Fruit fly (Drosophila melanogaster) whole organism, embryonic: ENCODE results near the gene Rh2.

Source experiments
- B-H1 ChIP-seq: fragments of 200-800 bp; sonication (Bioruptor generic); IDR thresholded peaks from 3 replicates; pipeline ENCODE4 v1.3.6; 2022; ENCODE audit warnings: missing biosample characterization, missing genetic modification characterization
- Bteb2 ChIP-seq: fragments of 200-800 bp; sonication (Bioruptor generic); optimal IDR thresholded peaks from 2 replicates; lab custom pipeline; 2016; ENCODE audit warnings: missing biosample characterization, missing genetic modification characterization
- CG10209 ChIP-seq: fragments of 200-800 bp; sonication (Bioruptor generic); optimal IDR thresholded peaks from 3 replicates; lab custom pipeline; 2017; ENCODE audit warnings: missing biosample characterization, mild to moderate bottlenecking, missing genetic modification characterization, missing genetic modification reagents
- CG10267 ChIP-seq: fragments of 200-800 bp; sonication (Bioruptor generic); optimal IDR thresholded peaks from 2 replicates; lab custom pipeline; 2018; ENCODE audit warnings: missing biosample characterization, mild to moderate bottlenecking, missing genetic modification characterization, moderate library complexity
- CG10462 ChIP-seq: fragments of 200-800 bp; sonication (Bioruptor generic); optimal IDR thresholded peaks from 2 replicates; lab custom pipeline; 2016; ENCODE audit warnings: missing biosample characterization, missing genetic modification characterization
- CG10565 ChIP-seq: fragments of 200-800 bp; sonication (Bioruptor generic); optimal IDR thresholded peaks from 3 replicates; lab custom pipeline; 2016; ENCODE audit warnings: missing biosample characterization, mild to moderate bottlenecking, missing genetic modification characterization
- CG11093 ChIP-seq: fragments of 200-800 bp; sonication (Bioruptor generic); IDR thresholded peaks from 3 replicates; pipeline ENCODE4 v1.3.6; 2022; ENCODE audit warnings: missing biosample characterization, missing genetic modification characterization
- CG16863 ChIP-seq: fragments of 200-800 bp; sonication (Bioruptor generic); optimal IDR thresholded peaks from 3 replicates; lab custom pipeline; 2016; ENCODE audit warnings: missing biosample characterization, missing genetic modification characterization
- CG18619 ChIP-seq: fragments of 200-800 bp; sonication (Bioruptor generic); optimal IDR thresholded peaks from 3 replicates; lab custom pipeline; 2017; ENCODE audit warnings: missing biosample characterization, mild to moderate bottlenecking, missing genetic modification characterization
- CG18764 ChIP-seq: fragments of 200-800 bp; sonication (Bioruptor generic); optimal IDR thresholded peaks from 3 replicates; lab custom pipeline; 2016; ENCODE audit warnings: missing biosample characterization, missing genetic modification characterization
- CG32767 ChIP-seq: fragments of 200-800 bp; sonication (Bioruptor generic); IDR thresholded peaks from 2 replicates; pipeline ENCODE4 v1.3.6; 2022; ENCODE audit warnings: missing biosample characterization, missing genetic modification characterization
- CG4328 ChIP-seq: fragments of 200-800 bp; sonication (Bioruptor generic); optimal IDR thresholded peaks from 3 replicates; lab custom pipeline; 2017; ENCODE audit warnings: missing biosample characterization, missing genetic modification reagents, missing genetic modification characterization
- CG43689 ChIP-seq: fragments of 200-800 bp; sonication (Bioruptor generic); IDR thresholded peaks from 2 replicates; pipeline ENCODE4 v1.3.6; 2022; ENCODE audit warnings: missing biosample characterization, missing genetic modification characterization
- CG4617 ChIP-seq: fragments of 200-800 bp; sonication (Bioruptor generic); optimal IDR thresholded peaks from 3 replicates; lab custom pipeline; 2016; ENCODE audit warnings: missing biosample characterization, missing genetic modification characterization, borderline replicate concordance
- CG7271 ChIP-seq: fragments of 200-800 bp; sonication (Bioruptor generic); optimal IDR thresholded peaks from 2 replicates; lab custom pipeline; 2018; ENCODE audit warnings: missing biosample characterization, mild to moderate bottlenecking, missing genetic modification characterization, moderate library complexity
- CG7987 ChIP-seq: fragments of 200-800 bp; sonication (Bioruptor generic); optimal IDR thresholded peaks from 2 replicates; lab custom pipeline; 2018; ENCODE audit warnings: missing biosample characterization, mild to moderate bottlenecking, missing genetic modification characterization, moderate library complexity
- CG8924 ChIP-seq: fragments of 200-800 bp; optimal IDR thresholded peaks from 3 replicates; lab custom pipeline; 2019; ENCODE audit warnings: missing biosample characterization, mild to moderate bottlenecking, missing genetic modification characterization, moderate library complexity
- CG9727 ChIP-seq: fragments of 200-800 bp; sonication (Bioruptor generic); optimal IDR thresholded peaks from 3 replicates; lab custom pipeline; 2017; ENCODE audit warnings: missing biosample characterization, mild to moderate bottlenecking, missing genetic modification characterization
- CkIIα-i1 ChIP-seq: fragments of 200-800 bp; sonication (Bioruptor generic); IDR thresholded peaks from 2 replicates; pipeline ENCODE4 v1.3.6; 2022; ENCODE audit warnings: missing biosample characterization, missing genetic modification characterization
- CoRest ChIP-seq: fragments of 200-800 bp; sonication (Bioruptor generic); optimal IDR thresholded peaks from 3 replicates; lab custom pipeline; 2018; ENCODE audit warnings: missing biosample characterization, mild to moderate bottlenecking, missing genetic modification characterization, moderate library complexity
- Dek ChIP-seq: fragments of 200-800 bp; sonication (Bioruptor generic); optimal IDR thresholded peaks from 3 replicates; lab custom pipeline; 2019; ENCODE audit warnings: missing biosample characterization, mild to moderate bottlenecking, missing genetic modification characterization, moderate library complexity
- Fer2 ChIP-seq: fragments of 200-800 bp; sonication (Bioruptor generic); optimal IDR thresholded peaks from 2 replicates; lab custom pipeline; 2018; ENCODE audit warnings: missing biosample characterization, mild to moderate bottlenecking, missing genetic modification characterization, moderate library complexity
- Hr3 ChIP-seq: fragments of 200-800 bp; sonication (Bioruptor generic); optimal IDR thresholded peaks from 3 replicates; lab custom pipeline; 2016; ENCODE audit warnings: missing biosample characterization, missing genetic modification characterization
- Hr51 ChIP-seq, 2 experiments: fragments of 200-800 bp; sonication (Bioruptor generic); optimal IDR thresholded peaks; 2 replicates in 1 of 2; 3 replicates in 1 of 2; lab custom pipeline; 2016 to 2018; ENCODE audit warnings: missing biosample characterization in 2 of 2, missing genetic modification characterization in 2 of 2, mild to moderate bottlenecking in 1 of 2, moderate library complexity in 1 of 2
- Hsf ChIP-seq: fragments of 200-800 bp; sonication (Bioruptor generic); optimal IDR thresholded peaks from 3 replicates; lab custom pipeline; 2016; ENCODE audit warnings: missing biosample characterization, missing genetic modification characterization
- MESR4 ChIP-seq: fragments of 200-800 bp; sonication (Bioruptor generic); optimal IDR thresholded peaks from 2 replicates; lab custom pipeline; 2018; ENCODE audit warnings: missing biosample characterization, mild to moderate bottlenecking, missing genetic modification characterization, moderate library complexity
- Sin3A ChIP-seq: fragments of >200 bp; optimal IDR thresholded peaks from 2 replicates; lab custom pipeline; 2018
- Sox102F ChIP-seq: fragments of 200-800 bp; sonication (Bioruptor generic); optimal IDR thresholded peaks from 2 replicates; lab custom pipeline; 2018; ENCODE audit warnings: missing biosample characterization, mild to moderate bottlenecking, missing genetic modification characterization, moderate library complexity
- Sry-β ChIP-seq: fragments of 200-800 bp; sonication (Bioruptor generic); optimal IDR thresholded peaks from 2 replicates; lab custom pipeline; 2018; ENCODE audit warnings: missing biosample characterization, mild to moderate bottlenecking, missing genetic modification characterization, moderate library complexity
- Stat92E ChIP-seq, 3 experiments: fragments of >200 bp in 2 of 3; fragments of 200-800 bp in 1 of 3; sonication (Bioruptor generic) in 1 of 3; optimal IDR thresholded peaks; 2 replicates each; lab custom pipeline; 2017 to 2019; ENCODE audit warnings: missing biosample characterization in 3 of 3, missing genetic modification characterization in 3 of 3, mild to moderate bottlenecking in 1 of 3, moderate library complexity in 1 of 3
- Vsx1 ChIP-seq: fragments of 200-800 bp; sonication (Bioruptor generic); optimal IDR thresholded peaks from 2 replicates; lab custom pipeline; 2017; ENCODE audit warnings: missing biosample characterization, mild to moderate bottlenecking, missing genetic modification characterization, missing genetic modification reagents
- ase ChIP-seq: fragments of 200-800 bp; sonication (Bioruptor generic); IDR thresholded peaks from 3 replicates; pipeline ENCODE4 v1.3.6; 2022; ENCODE audit warnings: missing biosample characterization, missing genetic modification characterization
- chif ChIP-seq, 2 experiments: fragments of 200-800 bp; sonication (Bioruptor generic); optimal IDR thresholded peaks; 3 replicates each; lab custom pipeline; 2016; ENCODE audit warnings: missing biosample characterization in 2 of 2, missing genetic modification characterization in 2 of 2
- corto ChIP-seq: fragments of 200-800 bp; sonication (Bioruptor generic); optimal IDR thresholded peaks from 2 replicates; lab custom pipeline; 2016; ENCODE audit warnings: missing biosample characterization, mild to moderate bottlenecking, missing genetic modification characterization, moderate library complexity
- exex ChIP-seq: fragments of 200-800 bp; sonication (Bioruptor generic); optimal IDR thresholded peaks from 4 replicates; lab custom pipeline; 2018; ENCODE audit warnings: missing biosample characterization, mild to moderate bottlenecking, missing genetic modification characterization, moderate library complexity
- hth ChIP-seq: fragments of >200 bp; optimal IDR thresholded peaks from 2 replicates; lab custom pipeline; 2017; ENCODE audit warnings: inconsistent platforms
- kay ChIP-seq: fragments of 200-800 bp; sonication (Bioruptor generic); optimal IDR thresholded peaks from 2 replicates; lab custom pipeline; 2016; ENCODE audit warnings: missing biosample characterization, missing genetic modification characterization
- ken ChIP-seq: fragments of 200-800 bp; sonication (Bioruptor generic); IDR thresholded peaks from 3 replicates; pipeline ENCODE4 v1.3.6; 2022; ENCODE audit warnings: missing biosample characterization, missing genetic modification characterization
- klu ChIP-seq: fragments of 200-800 bp; sonication (Bioruptor generic); IDR thresholded peaks from 2 replicates; pipeline ENCODE4 v1.3.6; 2022; ENCODE audit warnings: missing biosample characterization, missing genetic modification characterization
- knrl ChIP-seq: fragments of 200-800 bp; sonication (Bioruptor generic); IDR thresholded peaks from 3 replicates; pipeline ENCODE4 v1.3.6; 2022; ENCODE audit warnings: missing biosample characterization, missing genetic modification characterization; ENCODE audit not compliant: partially characterized antibody
- lbe ChIP-seq: fragments of 200-800 bp; sonication (Bioruptor generic); optimal IDR thresholded peaks from 2 replicates; lab custom pipeline; 2016; ENCODE audit warnings: missing biosample characterization, mild to moderate bottlenecking, missing genetic modification characterization
- mirr ChIP-seq: fragments of 200-800 bp; sonication (Bioruptor generic); optimal IDR thresholded peaks from 3 replicates; lab custom pipeline; 2018; ENCODE audit warnings: missing biosample characterization, mild to moderate bottlenecking, missing genetic modification characterization
- phol ChIP-seq: fragments of 200-800 bp; sonication (Bioruptor generic); optimal IDR thresholded peaks from 3 replicates; lab custom pipeline; 2018; ENCODE audit warnings: missing biosample characterization, mild to moderate bottlenecking, missing genetic modification characterization, moderate library complexity
- prd ChIP-seq, 3 experiments: fragments of >200 bp in 2 of 3; fragments of 200-800 bp in 1 of 3; sonication (Bioruptor generic) in 1 of 3; optimal IDR thresholded peaks in 2 of 3; IDR thresholded peaks in 1 of 3; 2 replicates in 2 of 3; 3 replicates in 1 of 3; pipeline versions ENCODE4 v1.3.6 to Lab custom; 2017 to 2022; ENCODE audit warnings: missing biosample characterization in 1 of 3, missing genetic modification characterization in 1 of 3
- sima ChIP-seq: fragments of 200-800 bp; sonication (Bioruptor generic); optimal IDR thresholded peaks from 2 replicates; lab custom pipeline; 2016; ENCODE audit warnings: missing biosample characterization, missing genetic modification characterization
- slou ChIP-seq: fragments of 200-800 bp; sonication (Bioruptor generic); optimal IDR thresholded peaks from 3 replicates; lab custom pipeline; 2016; ENCODE audit warnings: missing biosample characterization, missing genetic modification characterization
- stc ChIP-seq: fragments of 200-800 bp; sonication (Bioruptor generic); IDR thresholded peaks from 2 replicates; pipeline ENCODE4 v1.3.6; 2022; ENCODE audit warnings: missing biosample characterization, missing genetic modification characterization
- ttk ChIP-seq: fragments of 200-800 bp; sonication (Bioruptor generic); IDR thresholded peaks from 2 replicates; pipeline ENCODE4 v2.1.2; 2022; ENCODE audit warnings: missing biosample characterization, missing genetic modification characterization

Gene Rh2

DNA sequence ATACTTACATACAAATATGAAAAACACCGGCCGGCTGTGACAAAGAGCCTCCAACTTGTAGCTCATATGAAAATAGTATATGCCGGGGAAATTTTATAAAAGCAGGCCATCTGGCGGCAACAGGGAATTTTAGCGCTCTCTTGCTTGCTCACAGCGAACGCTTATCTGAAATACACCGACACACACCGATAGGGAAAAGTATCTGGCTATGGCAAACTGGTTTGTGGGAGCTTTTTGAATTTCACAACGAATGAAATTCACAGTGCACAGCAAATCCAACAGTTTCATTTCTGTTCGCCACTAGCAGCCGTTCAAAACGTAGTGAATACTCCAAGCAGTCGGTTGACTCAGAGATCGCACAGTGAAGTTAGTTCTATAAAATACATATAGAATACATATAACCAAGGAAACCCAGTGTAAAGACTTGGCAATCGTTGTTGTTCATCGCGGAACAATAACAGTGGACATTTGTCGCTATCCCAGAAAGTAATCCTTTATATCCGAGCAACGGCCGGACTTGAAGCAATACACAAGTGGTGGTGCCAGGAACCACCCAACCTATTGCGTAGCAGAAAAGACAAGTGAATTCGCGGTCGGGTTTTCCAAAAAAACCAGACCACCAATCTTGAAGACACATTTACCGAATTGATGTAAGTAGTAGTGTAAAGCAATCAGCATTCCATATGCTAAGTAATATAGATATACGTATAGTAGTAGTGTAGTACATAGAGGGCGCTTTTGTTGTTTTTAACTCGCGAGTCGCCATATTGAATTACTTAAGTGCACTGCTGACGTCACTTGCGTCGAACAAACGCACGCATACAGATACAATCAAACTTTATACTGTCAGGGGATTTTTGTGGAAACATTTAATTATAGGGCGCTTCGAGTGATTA, 19.0 kb downstream of the Rh2 start (continued):
- no peak for TF ChIP-seq klu (GFP tag; lab: Robert Waterston, UW)
- TF ChIP-seq Hr3 (GFP tag; lab: Kevin White, UChicago), result no peak
- peak; percentile 32 for TF ChIP-seq lbe (GFP tag; lab: Kevin White, UChicago)
- no peak for TF ChIP-seq stc (GFP tag; lab: Robert Waterston, UW)
- no peak for TF ChIP-seq Sox102F (GFP tag; lab: Kevin White, UChicago)
- no peak for TF ChIP-seq CG9727 (GFP tag; lab: Kevin White, UChicago)
- TF ChIP-seq chif (GFP tag; optimal IDR thresholded peaks at IDR 0.05; lab: Kevin White, UChicago), result no peak
- no peak for TF ChIP-seq CG7987 (GFP tag; lab: Kevin White, UChicago)
- peak; percentile 23 for TF ChIP-seq CG8924 (tag; lab: Kevin White, UChicago)
- TF ChIP-seq Dek (tag; lab: Kevin White, UChicago), result no peak
- no peak for TF ChIP-seq slou (GFP tag; lab: Kevin White, UChicago)
- TF ChIP-seq hth (lab: Kevin White, UChicago), result no peak
- TF ChIP-seq knrl (GFP tag; lab: Robert Waterston, UW), result peak; percentile 16; the same call in 1 of the 3 replicates
- TF ChIP-seq CG10565, result no peak
- no peak for TF ChIP-seq CG10462
- no peak for TF ChIP-seq ken (GFP tag; lab: Robert Waterston, UW)
- no peak for TF ChIP-seq exex (tag; lab: Kevin White, UChicago)
- no peak for TF ChIP-seq CG7271 (tag; lab: Kevin White, UChicago)
- no peak for TF ChIP-seq CG4328 (GFP tag; lab: Kevin White, UChicago)
- peak; percentile 94 for TF ChIP-seq phol (tag; lab: Kevin White, UChicago)
- no peak for TF ChIP-seq CG16863 (GFP tag; lab: Kevin White, UChicago)
- no peak for TF ChIP-seq ttk (GFP tag; lab: Robert Waterston, UW)
- no peak for TF ChIP-seq Hsf (GFP tag; lab: Kevin White, UChicago)
- no peak for TF ChIP-seq Bteb2 (GFP tag; lab: Kevin White, UChicago)
- TF ChIP-seq corto (GFP tag; lab: Kevin White, UChicago), result peak; percentile 59
- no peak for TF ChIP-seq MESR4
- peak; percentile 87; the same call in 1 of the 2 replicates for TF ChIP-seq CG32767 (GFP tag; lab: Robert Waterston, UW)
- no peak for TF ChIP-seq CG18764 (GFP tag; lab: Kevin White, UChicago)
- TF ChIP-seq ase, result 0 out of 3 replicates have a peak, but pooled peaks have one; percentile 28
- TF ChIP-seq CG10209 (GFP tag; lab: Kevin White, UChicago), result no peak
- no peak for TF ChIP-seq CkIIα-i1 (GFP tag; lab: Robert Waterston, UW)
- no peak for TF ChIP-seq Vsx1 (GFP tag; lab: Kevin White, UChicago)
- TF ChIP-seq CoRest (tag; lab: Kevin White, UChicago), result no peak
- TF ChIP-seq prd (optimal IDR thresholded peaks at IDR 0.05; lab: Kevin White, UChicago), result no peak
- TF ChIP-seq prd (GFP tag; IDR thresholded peaks at IDR 0.05; lab: Robert Waterston, UW), result no peak
- no peak for TF ChIP-seq CG11093 (GFP tag; lab: Robert Waterston, UW)
- TF ChIP-seq kay (GFP tag; lab: Kevin White, UChicago), result peak; percentile 44
- no peak for TF ChIP-seq CG4617 (GFP tag; lab: Kevin White, UChicago)
- no peak for TF ChIP-seq CG10267 (tag; lab: Kevin White, UChicago)
- TF ChIP-seq Stat92E (GFP tag; optimal IDR thresholded peaks at IDR 0.05; lab: Kevin White, UChicago), result no peak
- TF ChIP-seq Fer2 (tag; lab: Kevin White, UChicago), result no peak
- TF ChIP-seq CG18619, result no peak
- TF ChIP-seq CG43689 (GFP tag; lab: Robert Waterston, UW), result no peak
- TF ChIP-seq sima, result no peak
- no peak for TF ChIP-seq Hr51 (GFP tag; optimal IDR thresholded peaks at IDR 0.05; lab: Kevin White, UChicago)
- peak; percentile 49 for TF ChIP-seq mirr (GFP tag; lab: Kevin White, UChicago)
- no peak for TF ChIP-seq B-H1 (GFP tag; lab: Robert Waterston, UW)
- no peak for TF ChIP-seq Sry-β
- TF ChIP-seq Sin3A, result no peak
